Worm (Caenorhabditis elegans): ENCODE data around the gene col-20.

Gene col-20

DNA sequence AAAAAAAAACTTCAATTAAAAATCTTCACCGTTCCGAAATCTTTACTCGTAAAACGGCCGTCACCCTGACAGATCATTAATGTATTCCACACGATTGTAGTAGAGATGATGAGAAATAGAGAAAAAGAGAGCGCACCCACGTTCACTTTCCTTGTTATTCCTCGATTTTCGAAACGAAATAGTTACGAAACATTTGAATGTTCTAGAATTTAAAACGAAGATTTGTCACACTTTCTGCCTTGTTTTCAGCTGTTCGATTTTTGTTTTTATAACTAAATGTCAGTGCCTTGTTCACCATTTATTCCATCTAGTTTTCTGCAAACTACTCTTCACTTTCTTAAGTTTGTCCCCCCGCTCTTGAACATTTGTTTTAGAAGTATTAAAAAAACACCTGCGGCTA lies 15.8 kb downstream of the col-20 start:
- no peak for TF ChIP-seq jun-1 (tag; optimal IDR thresholded peaks at IDR 0.05)
- TF ChIP-seq nhr-67 (tag; optimal IDR thresholded peaks at IDR 0.05) = no peak

DNA sequence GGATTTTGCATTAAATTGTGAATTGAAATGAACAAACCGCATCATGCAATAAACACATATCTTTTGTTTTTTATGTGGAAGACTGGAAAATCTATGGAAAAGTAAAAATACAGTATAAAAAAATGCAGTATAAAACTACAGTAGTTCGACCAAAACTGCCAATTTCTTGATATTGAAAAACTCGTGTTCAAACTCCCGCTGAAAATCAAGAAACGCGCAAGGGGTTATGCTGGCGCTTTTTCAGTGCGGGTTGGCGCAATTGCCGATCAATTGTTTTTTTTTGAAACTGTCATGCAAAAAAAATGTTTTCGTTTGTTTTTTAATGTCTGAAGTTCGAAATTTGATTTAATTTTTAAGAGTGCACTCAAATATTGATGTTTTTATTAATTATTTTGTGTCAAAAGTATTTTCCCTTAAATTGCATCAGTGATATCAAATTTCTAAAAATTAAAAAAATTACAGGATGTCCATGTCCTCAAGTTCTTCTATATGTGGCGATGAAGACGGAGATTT lies 18.9 kb downstream of the col-20 start, which contains the start of gene dnj-9:
dnj-9 (plus strand) TSS at position 463 of the 513 bp plus-strand sequence.
- no peak for TF ChIP-seq mml-1 (tag; optimal IDR thresholded peaks at IDR 0.05)
- TF ChIP-seq ama-1 (optimal IDR thresholded peaks at IDR 0.05) = peak; percentile 75
- peak; percentile 94 for TF ChIP-seq jun-1 (tag; optimal IDR thresholded peaks at IDR 0.05)
- peak; percentile 40 for TF ChIP-seq unc-62 (GFP tag; optimal IDR thresholded peaks at IDR 0.05)
- TF ChIP-seq R02D3.7 (tag; optimal IDR thresholded peaks at IDR 0.05) = peak; percentile 86
- TF ChIP-seq aly-2 (tag; optimal IDR thresholded peaks at IDR 0.05) = no peak
- TF ChIP-seq nhr-67 (tag; optimal IDR thresholded peaks at IDR 0.05) = no peak
- TF ChIP-seq zag-1 (tag; optimal IDR thresholded peaks at IDR 0.05) = peak; percentile 40
- TF ChIP-seq ceh-28 (tag; optimal IDR thresholded peaks at IDR 0.05) = peak; percentile 84
- peak; percentile 99 for TF ChIP-seq nhr-23 (tag; optimal IDR thresholded peaks at IDR 0.05)
- TF ChIP-seq ztf-11 (tag; optimal IDR thresholded peaks at IDR 0.05) = no peak
- TF ChIP-seq eor-1 (tag; optimal IDR thresholded peaks at IDR 0.05) = peak in 1 of 2 experiments; percentile 1
- peak; percentile 91 for TF ChIP-seq lin-15B (tag; optimal IDR thresholded peaks at IDR 0.05)
- no peak for TF ChIP-seq fkh-2 (tag; optimal IDR thresholded peaks at IDR 0.05)
- TF ChIP-seq nhr-12 (tag; optimal IDR thresholded peaks at IDR 0.05) = no peak
- TF ChIP-seq tbx-2 (tag; optimal IDR thresholded peaks at IDR 0.05) = peak; percentile 94
- TF ChIP-seq nhr-43 (tag; optimal IDR thresholded peaks at IDR 0.05; ENCODE audit: poor library complexity, severe bottlenecking) = peak; percentile 95
- peak; percentile 92 for TF ChIP-seq snpc-4 (tag; optimal IDR thresholded peaks at IDR 0.05)
- peak; percentile 91 for TF ChIP-seq elt-2 (tag; optimal IDR thresholded peaks at IDR 0.05)
- no peak for TF ChIP-seq nhr-28 (tag; optimal IDR thresholded peaks at IDR 0.05)
- TF ChIP-seq nhr-237 (tag; optimal IDR thresholded peaks at IDR 0.05) = no peak
- peak; percentile 63 for TF ChIP-seq ztf-4 (tag; optimal IDR thresholded peaks at IDR 0.05)
- peak; percentile 39 for TF ChIP-seq pqm-1 (tag; optimal IDR thresholded peaks at IDR 0.05)
- peak; percentile 29 for TF ChIP-seq nhr-77 (tag; optimal IDR thresholded peaks at IDR 0.05)
- TF ChIP-seq fos-1 (tag; optimal IDR thresholded peaks at IDR 0.05) = peak; percentile 29
- peak; percentile 17 for TF ChIP-seq daf-12 (tag; optimal IDR thresholded peaks at IDR 0.05)
- TF ChIP-seq mdl-1 (tag; optimal IDR thresholded peaks at IDR 0.05) = no peak
- peak; percentile 75 for TF ChIP-seq hmg-11 (tag; optimal IDR thresholded peaks at IDR 0.05)
- TF ChIP-seq nfya-1 (tag; optimal IDR thresholded peaks at IDR 0.05; ENCODE audit: insufficient read depth) = peak; percentile 93
- TF ChIP-seq lin-39 (tag; optimal IDR thresholded peaks at IDR 0.05) = peak; percentile 49
- peak; percentile 77 for TF ChIP-seq fkh-10 (GFP tag; optimal IDR thresholded peaks at IDR 0.05)
- TF ChIP-seq ZK546.5 (tag; optimal IDR thresholded peaks at IDR 0.05) = peak; percentile 48
- TF ChIP-seq ceh-82 (tag; optimal IDR thresholded peaks at IDR 0.05) = peak; percentile 31
- TF ChIP-seq elt-3 (tag; optimal IDR thresholded peaks at IDR 0.05) = no peak
- peak; percentile 93 for TF ChIP-seq lsy-12 (tag; optimal IDR thresholded peaks at IDR 0.05)
- peak; percentile 88 for TF ChIP-seq skn-1 (tag; optimal IDR thresholded peaks at IDR 0.05)
- TF ChIP-seq nhr-76 (tag; optimal IDR thresholded peaks at IDR 0.05) = no peak
- TF ChIP-seq nhr-25 (tag; optimal IDR thresholded peaks at IDR 0.05) = peak; percentile 93
- peak; percentile 0 for TF ChIP-seq egl-27 (tag; optimal IDR thresholded peaks at IDR 0.05)
- TF ChIP-seq elt-1 (tag; optimal IDR thresholded peaks at IDR 0.05) = peak; percentile 74
- peak; percentile 84 for TF ChIP-seq egl-5 (tag; optimal IDR thresholded peaks at IDR 0.05)
- no peak for TF ChIP-seq unc-39 (tag; optimal IDR thresholded peaks at IDR 0.05)
- TF ChIP-seq sea-2 (GFP tag; optimal IDR thresholded peaks at IDR 0.05) = no peak
- TF ChIP-seq nhr-11 (tag; optimal IDR thresholded peaks at IDR 0.05) = peak; percentile 58
- no peak for TF ChIP-seq ceh-16 (tag; optimal IDR thresholded peaks at IDR 0.05)
- TF ChIP-seq pha-4 (tag; optimal IDR thresholded peaks at IDR 0.05) = peak; percentile 97
- no peak for TF ChIP-seq ceh-9 (tag; optimal IDR thresholded peaks at IDR 0.05)

All from whole organism, L3 larva.